Worm (Caenorhabditis elegans): ENCODE data around the gene cls-2.

DNA sequence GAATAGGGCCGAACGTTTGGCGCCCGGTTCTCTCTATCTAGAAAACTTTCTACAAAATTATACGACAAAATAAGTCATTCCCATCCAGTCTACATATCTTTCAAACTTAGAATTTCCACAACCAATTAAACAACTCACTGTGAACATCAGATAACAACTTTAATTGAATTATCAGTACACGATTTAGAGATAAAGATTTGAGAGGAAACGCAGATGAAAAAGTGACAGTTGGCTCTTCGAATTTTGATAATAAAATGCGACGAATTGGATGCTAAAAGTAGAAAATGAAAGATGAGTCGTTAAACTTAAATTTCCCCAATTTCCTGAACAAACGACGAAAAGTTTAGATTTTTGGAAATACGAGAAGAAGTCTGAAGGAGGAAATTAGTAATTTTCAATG, 19.8 kb upstream of the cls-2 start:
- TF ChIP-seq ama-1 (optimal IDR thresholded peaks at IDR 0.05) (no peak), hlh-15 (tag; optimal IDR thresholded peaks at IDR 0.05) (no peak), ceh-31 (tag; optimal IDR thresholded peaks at IDR 0.05) (no peak), hlh-13 (GFP tag; optimal IDR thresholded peaks at IDR 0.05) (no peak), ceh-9 (tag; optimal IDR thresholded peaks at IDR 0.05) (no peak), pha-4 (tag; optimal IDR thresholded peaks at IDR 0.05) (no peak), mec-3 (tag; optimal IDR thresholded peaks at IDR 0.05; ENCODE audit: borderline replicate concordance) (no peak), unc-55 (GFP tag; optimal IDR thresholded peaks at IDR 0.05) (no peak), unc-42 (tag; optimal IDR thresholded peaks at IDR 0.05) (no peak), ztf-16 (tag; optimal IDR thresholded peaks at IDR 0.05) (no peak), fax-1 (tag; optimal IDR thresholded peaks at IDR 0.05) (no peak), pqm-1 (tag; optimal IDR thresholded peaks at IDR 0.05) (no peak)

Data from whole organism, late embryonic.